Worm (Caenorhabditis elegans) whole organism, L4 larva: ENCODE results near the gene Y69F12A.1.

Experiments
- F10B5.3 ChIP-seq: sonication (generic microtip); optimal IDR thresholded peaks from 2 replicates; lab custom pipeline; 2016; ENCODE audit warnings: mild to moderate bottlenecking, missing genetic modification characterization, missing compliant biosample characterization
- F26F4.8 ChIP-seq: fragments of 200-800 bp; sonication (Bioruptor generic); conservative IDR thresholded peaks from 2 replicates; pipeline ENCODE4 v1.3.6; 2022; ENCODE audit warnings: missing genetic modification characterization, missing compliant biosample characterization
- F49E8.2 ChIP-seq: sonication (generic microtip); optimal IDR thresholded peaks from 2 replicates; lab custom pipeline; 2016; ENCODE audit warnings: missing compliant biosample characterization, mild to moderate bottlenecking, missing genetic modification characterization, borderline replicate concordance
- R02D3.7 ChIP-seq: fragments of 150-350 bp; sonication (generic microtip); optimal IDR thresholded peaks from 3 replicates; lab custom pipeline; 2014; ENCODE audit warnings: missing biosample characterization, missing genetic modification characterization
- Y105C5A.15 ChIP-seq: fragments of 200-800 bp; sonication (Bioruptor generic); IDR thresholded peaks from 2 replicates; pipeline ENCODE4 v1.3.6; 2022; ENCODE audit warnings: missing genetic modification characterization, missing compliant biosample characterization
- Y75B8A.6 ChIP-seq: fragments of 200-800 bp; sonication (Bioruptor generic); IDR thresholded peaks from 2 replicates; pipeline ENCODE4 v1.3.6; 2022; ENCODE audit warnings: missing genetic modification reagents, missing genetic modification characterization, missing compliant biosample characterization
- aly-2 ChIP-seq: sonication (generic microtip); optimal IDR thresholded peaks from 2 replicates; lab custom pipeline; 2018; ENCODE audit warnings: missing biosample characterization, missing genetic modification characterization
- ama-1 ChIP-seq: fragments of 150-350 bp; optimal IDR thresholded peaks from 2 replicates; lab custom pipeline; 2014; ENCODE audit warnings: inconsistent platforms, mixed read lengths
- ceh-20 ChIP-seq: fragments of 200-800 bp; sonication (Bioruptor generic); IDR thresholded peaks from 2 replicates; pipeline ENCODE4 v1.3.6; 2022; ENCODE audit warnings: missing genetic modification reagents, missing genetic modification characterization, missing compliant biosample characterization
- ces-1 ChIP-seq: fragments of 150-350 bp; sonication (generic microtip); optimal IDR thresholded peaks from 4 replicates; lab custom pipeline; 2014; ENCODE audit warnings: missing biosample characterization, missing genetic modification reagents, missing genetic modification characterization
- cey-2 ChIP-seq: sonication (generic microtip); optimal IDR thresholded peaks from 3 replicates; lab custom pipeline; 2017; ENCODE audit warnings: missing genetic modification characterization, mild to moderate bottlenecking, missing compliant biosample characterization, antibody characterized with exemption, borderline replicate concordance; ENCODE audit not compliant: insufficient read depth
- ctbp-1 ChIP-seq: fragments of 200-800 bp; sonication (Bioruptor generic); IDR thresholded peaks from 2 replicates; pipeline ENCODE4 v1.3.6; 2022; ENCODE audit warnings: missing genetic modification reagents, missing genetic modification characterization, missing compliant biosample characterization
- daf-12 ChIP-seq: fragments of 150-350 bp; optimal IDR thresholded peaks from 2 replicates; lab custom pipeline; 2014; ENCODE audit warnings: missing biosample characterization, missing genetic modification reagents, missing genetic modification characterization
- dmd-9 ChIP-seq: fragments of 200-800 bp; sonication (Bioruptor generic); IDR thresholded peaks from 2 replicates; pipeline ENCODE4 v1.3.6; 2022; ENCODE audit warnings: missing genetic modification reagents, missing genetic modification characterization, missing compliant biosample characterization
- dpl-1 ChIP-seq: fragments of 150-350 bp; optimal IDR thresholded peaks from 2 replicates; lab custom pipeline; 2014; ENCODE audit warnings: missing biosample characterization, missing genetic modification reagents, missing genetic modification characterization
- duxl-1 ChIP-seq: sonication (generic microtip); optimal IDR thresholded peaks from 2 replicates; lab custom pipeline; 2016; ENCODE audit warnings: mild to moderate bottlenecking, missing genetic modification characterization, moderate library complexity, missing compliant biosample characterization; ENCODE audit not compliant: poor library complexity
- egl-27 ChIP-seq: sonication (generic microtip); optimal IDR thresholded peaks from 3 replicates; lab custom pipeline; 2017; ENCODE audit warnings: missing biosample characterization, missing genetic modification reagents, missing genetic modification characterization
- egl-43 ChIP-seq: fragments of 200-800 bp; sonication (Bioruptor generic); IDR thresholded peaks from 2 replicates; pipeline ENCODE4 v1.3.6; 2022; ENCODE audit warnings: missing genetic modification reagents, missing genetic modification characterization, missing compliant biosample characterization
- fos-1 ChIP-seq: fragments of 150-350 bp; optimal IDR thresholded peaks from 2 replicates; lab custom pipeline; 2014; ENCODE audit warnings: missing biosample characterization, missing genetic modification characterization
- hlh-30 ChIP-seq: sonication (generic microtip); optimal IDR thresholded peaks from 2 replicates; lab custom pipeline; 2017; ENCODE audit warnings: antibody characterized with exemption, mild to moderate bottlenecking, missing genetic modification characterization, missing compliant biosample characterization; ENCODE audit not compliant: insufficient read depth
- jun-1 ChIP-seq: fragments of 150-350 bp; optimal IDR thresholded peaks from 2 replicates; lab custom pipeline; 2014; ENCODE audit warnings: missing biosample characterization, missing genetic modification reagents, missing genetic modification characterization
- lim-7 ChIP-seq: fragments of 200-800 bp; sonication (Bioruptor generic); IDR thresholded peaks from 2 replicates; pipeline ENCODE4 v1.3.6; 2022; ENCODE audit warnings: missing genetic modification characterization, missing compliant biosample characterization
- lin-13 ChIP-seq: fragments of 150-350 bp; optimal IDR thresholded peaks from 2 replicates; lab custom pipeline; 2014; ENCODE audit warnings: missing biosample characterization, missing genetic modification reagents, missing genetic modification characterization
- lin-15B ChIP-seq: fragments of 150-350 bp; sonication (generic microtip); optimal IDR thresholded peaks from 3 replicates; lab custom pipeline; 2014; ENCODE audit warnings: missing biosample characterization, missing genetic modification characterization
- lsy-2 ChIP-seq, 2 experiments: fragments of 150-350 bp in 1 of 2; sonication (generic microtip) in 1 of 2; optimal IDR thresholded peaks; 2 replicates each; lab custom pipeline; 2014 to 2017; ENCODE audit warnings: missing biosample characterization in 2 of 2, missing genetic modification characterization in 2 of 2
- madf-5 ChIP-seq, 2 experiments: fragments of 200-800 bp; sonication (Bioruptor generic); IDR thresholded peaks; 2 replicates each; pipeline ENCODE4 v1.3.6; 2022; ENCODE audit warnings: missing compliant biosample characterization in 2 of 2, missing genetic modification characterization in 2 of 2
- mdt-29 ChIP-seq: fragments of 200-800 bp; sonication (Bioruptor generic); IDR thresholded peaks from 2 replicates; pipeline ENCODE4 v1.3.6; 2022; ENCODE audit warnings: missing genetic modification reagents, missing genetic modification characterization, missing compliant biosample characterization
- mes-2 ChIP-seq: sonication (generic microtip); optimal IDR thresholded peaks from 2 replicates; lab custom pipeline; 2016; ENCODE audit warnings: missing genotype, mild to moderate bottlenecking, missing genetic modification characterization, missing compliant biosample characterization; ENCODE audit not compliant: poor library complexity, severe bottlenecking
- mxl-3 ChIP-seq: fragments of 200-800 bp; sonication (Bioruptor generic); optimal IDR thresholded peaks from 2 replicates; lab custom pipeline; 2018; ENCODE audit warnings: mild to moderate bottlenecking, missing genetic modification characterization, missing compliant biosample characterization
- nhr-237 ChIP-seq: sonication (generic microtip); optimal IDR thresholded peaks from 2 replicates; lab custom pipeline; 2017; ENCODE audit warnings: missing biosample characterization, missing genetic modification characterization
- nhr-41 ChIP-seq: fragments of 200-800 bp; sonication (Bioruptor generic); IDR thresholded peaks from 2 replicates; pipeline ENCODE4 v1.3.6; 2022; ENCODE audit warnings: missing genetic modification reagents, missing genetic modification characterization, missing compliant biosample characterization
- nhr-48 ChIP-seq: sonication (generic microtip); optimal IDR thresholded peaks from 2 replicates; lab custom pipeline; 2016; ENCODE audit warnings: mild to moderate bottlenecking, missing genetic modification characterization, missing compliant biosample characterization
- nhr-6 ChIP-seq: fragments of 150-350 bp; optimal IDR thresholded peaks from 2 replicates; lab custom pipeline; 2014; ENCODE audit warnings: missing biosample characterization, missing genetic modification characterization
- pha-4 ChIP-seq, 2 experiments: fragments of 150-350 bp in 1 of 2; fragments of 200-800 bp in 1 of 2; sonication (Bioruptor generic) in 1 of 2; IDR thresholded peaks in 1 of 2; optimal IDR thresholded peaks in 1 of 2; 2 replicates each; pipeline versions ENCODE4 v1.3.6 to Lab custom; 2014 to 2022; ENCODE audit warnings: missing genetic modification characterization in 2 of 2, missing genetic modification reagents in 2 of 2, missing biosample characterization in 1 of 2, missing compliant biosample characterization in 1 of 2
- saeg-2 ChIP-seq: fragments of 200-800 bp; sonication (Bioruptor generic); IDR thresholded peaks from 2 replicates; pipeline ENCODE4 v1.3.6; 2022; ENCODE audit warnings: missing genetic modification reagents, missing genetic modification characterization, missing compliant biosample characterization
- sdz-12 ChIP-seq: fragments of 200-800 bp; sonication (Bioruptor generic); optimal IDR thresholded peaks from 2 replicates; lab custom pipeline; 2018; ENCODE audit warnings: mild to moderate bottlenecking, missing genetic modification characterization, missing compliant biosample characterization
- snpc-1.2 ChIP-seq: fragments of 200-800 bp; sonication (Bioruptor generic); IDR thresholded peaks from 2 replicates; pipeline ENCODE4 v1.3.6; 2022; ENCODE audit warnings: missing genetic modification reagents, missing genetic modification characterization, missing compliant biosample characterization
- snpc-4 ChIP-seq: fragments of 150-350 bp; optimal IDR thresholded peaks from 2 replicates; lab custom pipeline; 2014; ENCODE audit warnings: missing biosample characterization, missing genetic modification characterization
- tag-97 ChIP-seq: fragments of 200-800 bp; sonication (Bioruptor generic); IDR thresholded peaks from 2 replicates; pipeline ENCODE4 v1.3.6; 2022; ENCODE audit warnings: missing genetic modification characterization, missing compliant biosample characterization
- unc-62 ChIP-seq, 3 experiments: fragments of 150-350 bp in 1 of 3; sonication (generic microtip); optimal IDR thresholded peaks in 2 of 3; peaks in 1 of 3; 1 replicate in 1 of 3; 2 replicates in 2 of 3; lab custom pipeline; 2014 to 2017; ENCODE audit warnings: missing biosample characterization in 3 of 3, missing genetic modification characterization in 3 of 3, missing genetic modification reagents in 3 of 3, missing genotype in 1 of 3
- vab-7 ChIP-seq: fragments of 200-800 bp; sonication (Bioruptor generic); IDR thresholded peaks from 2 replicates; pipeline ENCODE4 v1.3.6; 2022; ENCODE audit warnings: missing genetic modification reagents, missing genetic modification characterization, missing compliant biosample characterization
- zag-1 ChIP-seq: fragments of 150-350 bp; optimal IDR thresholded peaks from 2 replicates; lab custom pipeline; 2014; ENCODE audit warnings: missing biosample characterization, missing genetic modification characterization
- zfp-2 ChIP-seq: sonication (generic microtip); optimal IDR thresholded peaks from 2 replicates; lab custom pipeline; 2016; ENCODE audit warnings: mild to moderate bottlenecking, missing genetic modification characterization, missing compliant biosample characterization
- zip-11 ChIP-seq: fragments of 200-800 bp; sonication (Bioruptor generic); IDR thresholded peaks from 2 replicates; pipeline ENCODE4 v1.3.6; 2022; ENCODE audit warnings: missing genetic modification characterization, missing compliant biosample characterization

Gene Y69F12A.1

ce11 chrIII:7495616-7496146 is 38.9 kb downstream of the Y69F12A.1 start (continued):
- TF ChIP-seq nhr-41 (GFP tag; lab: Robert Waterston, UW) (0 out of 2 replicates have a peak, but pooled peaks have one; percentile 5), Y75B8A.6 (GFP tag; lab: Robert Waterston, UW) (no peak), nhr-48 (tag; lab: Kevin White, UChicago) (no peak), lin-13 (GFP tag; lab: Kevin White, UChicago) (no peak), Y105C5A.15 (GFP tag; lab: Robert Waterston, UW) (no peak), jun-1 (no peak), mxl-3 (GFP tag; lab: Kevin White, UChicago) (no peak), unc-62 (GFP tag; optimal IDR thresholded peaks at IDR 0.05 in 1 of 2; lab: Kevin White, UChicago) (no peak), unc-62 (tag; optimal IDR thresholded peaks at IDR 0.05; lab: Kevin White, UChicago) (no peak), nhr-6 (tag; lab: Kevin White, UChicago) (no peak), cey-2 (no peak), madf-5 (GFP tag; IDR thresholded peaks at IDR 0.05; lab: Robert Waterston, UW) (peak in 1 of 2 experiments; percentile 4; a peak in 2 of 4 replicates), F26F4.8 (GFP tag; lab: Robert Waterston, UW) (no peak), F10B5.3 (no peak), dpl-1 (GFP tag; lab: Kevin White, UChicago) (no peak), lin-15B (tag; lab: Kevin White, UChicago) (no peak), pha-4 (GFP tag; IDR thresholded peaks at IDR 0.05; lab: Robert Waterston, UW) (peak; percentile 27; the same call in 1 of the 2 replicates), pha-4 (tag; optimal IDR thresholded peaks at IDR 0.05; lab: Kevin White, UChicago) (no peak), zfp-2 (tag; lab: Kevin White, UChicago) (no peak)

DNA sequence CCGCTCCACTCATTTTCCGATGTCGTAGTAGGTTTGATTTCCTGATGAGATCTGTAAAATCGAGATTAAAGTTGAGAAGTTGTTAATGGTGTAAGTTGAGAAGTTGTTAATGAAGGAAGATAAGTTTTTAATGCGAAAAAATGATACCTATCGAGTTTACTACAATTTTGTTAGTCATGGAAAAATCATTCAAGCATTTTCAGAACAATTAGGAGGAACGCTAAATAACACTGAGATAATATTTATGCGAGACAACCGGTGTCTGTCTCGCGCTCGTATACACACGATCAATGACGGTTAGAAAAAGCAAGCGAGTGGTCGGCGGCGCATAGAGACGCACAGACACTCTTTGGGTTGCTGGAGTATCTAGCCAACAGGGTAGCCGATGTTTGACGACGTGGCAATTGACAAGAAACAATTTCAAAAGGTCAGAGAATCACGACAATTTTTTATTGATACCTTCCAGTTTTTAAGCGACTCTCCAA is 41.1 kb downstream of the Y69F12A.1 start, which contains the start of gene cgh-1:
Gene cgh-1, minus strand, starts transcription at position 51 of the 485 bp plus-strand sequence.
- TF ChIP-seq nhr-41 (GFP tag; lab: Robert Waterston, UW) (0 out of 2 replicates have a peak, but pooled peaks have one; percentile 4), vab-7 (GFP tag; lab: Robert Waterston, UW) (0 out of 2 replicates have a peak, but pooled peaks have one; percentile 14), mes-2 (peak; percentile 28), snpc-1.2 (GFP tag; lab: Robert Waterston, UW) (peak; percentile 58; the same call in 1 of the 2 replicates), ctbp-1 (peak; percentile 30; the same call in 1 of the 2 replicates), nhr-6 (tag; lab: Kevin White, UChicago) (no peak), unc-62 (GFP tag; optimal IDR thresholded peaks at IDR 0.05 in 1 of 2; lab: Kevin White, UChicago) (peak in 1 of 2 experiments; percentile 69), unc-62 (tag; optimal IDR thresholded peaks at IDR 0.05; lab: Kevin White, UChicago) (no peak), sdz-12 (GFP tag; lab: Kevin White, UChicago) (no peak), ces-1 (GFP tag; lab: Kevin White, UChicago) (no peak)

ce11 chrIII:7498346-7498745 is 41.6 kb downstream of the Y69F12A.1 start:
- TF ChIP-seq daf-12 (tag; lab: Kevin White, UChicago) (no peak), dmd-9 (GFP tag; lab: Robert Waterston, UW) (no peak), snpc-4 (no peak), saeg-2 (GFP tag; lab: Robert Waterston, UW) (no peak), mes-2 (peak; percentile 82), aly-2 (tag; lab: Kevin White, UChicago) (no peak), zag-1 (tag; lab: Kevin White, UChicago) (peak; percentile 12), zip-11 (GFP tag; lab: Robert Waterston, UW) (no peak), lin-15B (tag; lab: Kevin White, UChicago) (peak; percentile 78), egl-43 (GFP tag; lab: Robert Waterston, UW) (no peak; the same call in 1 of the 2 replicates), lim-7 (GFP tag; lab: Robert Waterston, UW) (no peak), F49E8.2 (tag; lab: Kevin White, UChicago) (no peak), ceh-20 (GFP tag; lab: Robert Waterston, UW) (peak; percentile 79; the same call in 1 of the 2 replicates), hlh-30 (tag; lab: Kevin White, UChicago) (peak; percentile 83), ama-1 (lab: Kevin White, UChicago) (peak; percentile 49), nhr-48 (tag; lab: Kevin White, UChicago) (peak; percentile 62), mdt-29 (no peak), R02D3.7 (tag; lab: Kevin White, UChicago) (no peak), duxl-1 (tag; lab: Kevin White, UChicago) (peak; percentile 72), fos-1 (no peak), snpc-1.2 (GFP tag; lab: Robert Waterston, UW) (no peak), tag-97 (GFP tag; lab: Robert Waterston, UW) (no peak), lsy-2 (tag; optimal IDR thresholded peaks at IDR 0.05; lab: Kevin White, UChicago) (peak; percentile 63 to 91), egl-27 (tag; lab: Kevin White, UChicago) (no peak), nhr-237 (tag; lab: Kevin White, UChicago) (no peak)
